Fruit fly (Drosophila melanogaster) whole organism, prepupa: ENCODE data around the gene CG17207.

Experiments
- Blimp-1 ChIP-seq: fragments of 200-800 bp; sonication (Bioruptor generic); optimal IDR thresholded peaks from 3 replicates; lab custom pipeline; 2017; ENCODE audit warnings: missing biosample characterization, missing genetic modification characterization, mild to moderate bottlenecking, moderate library complexity, missing genetic modification reagents
- CG8119 ChIP-seq: fragments of 200-800 bp; sonication (Bioruptor generic); IDR thresholded peaks from 3 replicates; pipeline ENCODE4 v1.3.6; 2022; ENCODE audit warnings: missing biosample characterization, missing genetic modification characterization
- CG8319 ChIP-seq: fragments of 200-800 bp; sonication (Bioruptor generic); optimal IDR thresholded peaks from 3 replicates; lab custom pipeline; 2016; ENCODE audit warnings: missing biosample characterization, missing genetic modification characterization
- Ets21C ChIP-seq: fragments of 200-800 bp; sonication (Bioruptor generic); optimal IDR thresholded peaks from 3 replicates; lab custom pipeline; 2016; ENCODE audit warnings: missing biosample characterization, missing genetic modification characterization
- vri ChIP-seq: fragments of 200-800 bp; sonication (Bioruptor generic); optimal IDR thresholded peaks from 3 replicates; lab custom pipeline; 2016; ENCODE audit warnings: missing biosample characterization, mild to moderate bottlenecking, missing genetic modification characterization

DNA sequence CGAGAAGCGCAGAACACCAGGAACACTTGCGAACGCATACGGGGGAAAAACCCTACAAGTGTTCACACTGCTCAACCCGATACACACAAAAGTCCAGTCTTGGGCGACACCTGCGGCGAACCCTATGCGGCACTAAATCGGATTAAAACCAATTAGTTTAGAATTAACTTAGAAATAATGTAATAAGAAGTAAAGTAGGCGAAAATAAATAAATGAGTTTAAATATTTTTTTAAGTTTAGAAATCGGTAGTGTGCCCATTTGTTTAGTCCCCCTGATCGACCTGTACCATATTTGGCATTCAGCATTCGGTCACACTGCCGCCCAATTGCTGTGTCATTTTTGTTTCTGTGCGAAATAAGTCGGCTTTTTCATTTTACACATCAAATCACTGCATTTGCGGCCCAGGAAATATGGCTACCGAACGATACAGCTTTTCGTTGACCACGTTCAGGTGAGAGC lies 7.9 kb downstream of the CG17207 start, which contains the start of gene Prosalpha2:
- TF ChIP-seq CG8119, result no peak
- TF ChIP-seq vri (GFP tag; lab: Kevin White, UChicago), result no peak
- no peak for TF ChIP-seq CG8319 (GFP tag; lab: Kevin White, UChicago)
- TF ChIP-seq Ets21C, result no peak
- no peak for TF ChIP-seq Blimp-1 (GFP tag; lab: Kevin White, UChicago)
